Worm (Caenorhabditis elegans): ENCODE data around the gene M151.3.

Gene M151.3

DNA sequence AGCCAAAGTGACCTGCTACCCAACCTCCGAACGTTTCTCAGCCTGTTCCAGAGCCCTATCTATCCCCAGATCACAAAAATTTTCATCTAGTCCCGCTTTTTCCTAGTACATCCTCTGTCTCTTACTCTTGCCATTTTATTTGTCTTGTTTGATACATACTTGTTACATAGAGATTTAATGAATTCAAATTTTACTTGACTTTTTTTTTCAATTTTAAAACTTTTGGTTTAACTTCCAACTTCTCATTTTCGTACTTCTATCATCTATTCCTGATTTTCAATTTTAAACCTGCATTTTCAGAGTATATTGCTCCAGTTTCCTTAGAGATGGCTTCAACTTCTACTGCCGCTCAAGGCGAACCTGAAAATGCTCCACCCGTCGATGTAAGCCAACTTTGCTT lies at the start of gene M151.3:
M151.3 (plus strand) TSS at position 301 of the 400 bp plus-strand sequence.
- TF ChIP-seq ceh-28 (tag; optimal IDR thresholded peaks at IDR 0.05), result no peak
- TF ChIP-seq nhr-25 (tag; optimal IDR thresholded peaks at IDR 0.05), result no peak
- no peak for TF ChIP-seq fkh-2 (tag; optimal IDR thresholded peaks at IDR 0.05)
- TF ChIP-seq elt-3 (tag; optimal IDR thresholded peaks at IDR 0.05), result no peak
- no peak for TF ChIP-seq unc-62 (GFP tag; optimal IDR thresholded peaks at IDR 0.05)
- TF ChIP-seq pha-4 (tag; optimal IDR thresholded peaks at IDR 0.05), result no peak
- no peak for TF ChIP-seq ZK546.5 (tag; optimal IDR thresholded peaks at IDR 0.05)
- TF ChIP-seq ceh-16 (tag; optimal IDR thresholded peaks at IDR 0.05), result no peak
- TF ChIP-seq aly-2 (tag; optimal IDR thresholded peaks at IDR 0.05), result no peak
- no peak for TF ChIP-seq mdl-1 (tag; optimal IDR thresholded peaks at IDR 0.05)
- TF ChIP-seq hmg-11 (tag; optimal IDR thresholded peaks at IDR 0.05), result no peak

DNA sequence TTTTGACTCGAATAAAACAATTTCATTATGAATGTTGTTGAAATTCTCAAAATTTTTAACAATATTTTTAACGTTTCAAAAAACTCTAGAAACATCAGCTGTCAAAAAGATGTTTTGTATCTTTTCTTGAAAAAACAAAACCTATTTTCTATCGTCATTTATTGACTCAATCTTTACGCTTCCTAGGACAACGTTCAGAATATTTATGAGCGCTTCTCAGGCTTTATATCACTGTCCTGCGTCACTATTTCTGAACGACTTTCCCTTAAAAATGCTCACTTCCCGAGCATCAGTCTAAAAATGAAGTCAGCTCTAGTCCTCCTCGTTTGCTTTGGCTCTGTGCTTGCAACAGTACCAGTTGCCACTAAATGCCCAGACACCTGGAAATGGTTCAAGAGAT lies 48.9 kb upstream of the M151.3 start, which contains the start of gene clec-133:
clec-133 (plus strand) TSS at position 301 of the 400 bp plus-strand sequence.
- TF ChIP-seq nhr-77 (tag; optimal IDR thresholded peaks at IDR 0.05), result no peak
- TF ChIP-seq elt-3 (tag; optimal IDR thresholded peaks at IDR 0.05), result no peak
- no peak for TF ChIP-seq nhr-43 (tag; optimal IDR thresholded peaks at IDR 0.05; ENCODE audit: poor library complexity, severe bottlenecking)
- no peak for TF ChIP-seq skn-1 (tag; optimal IDR thresholded peaks at IDR 0.05)
- TF ChIP-seq lin-39 (tag; optimal IDR thresholded peaks at IDR 0.05), result no peak
- TF ChIP-seq jun-1 (tag; optimal IDR thresholded peaks at IDR 0.05), result no peak
- no peak for TF ChIP-seq nhr-11 (tag; optimal IDR thresholded peaks at IDR 0.05)
- no peak for TF ChIP-seq fkh-10 (GFP tag; optimal IDR thresholded peaks at IDR 0.05)
- TF ChIP-seq egl-5 (tag; optimal IDR thresholded peaks at IDR 0.05), result no peak
- no peak for TF ChIP-seq nhr-12 (tag; optimal IDR thresholded peaks at IDR 0.05)
- no peak for TF ChIP-seq ceh-9 (tag; optimal IDR thresholded peaks at IDR 0.05)
- TF ChIP-seq sea-2 (GFP tag; optimal IDR thresholded peaks at IDR 0.05), result no peak
- no peak for TF ChIP-seq mdl-1 (tag; optimal IDR thresholded peaks at IDR 0.05)
- no peak for TF ChIP-seq ceh-28 (tag; optimal IDR thresholded peaks at IDR 0.05)
- TF ChIP-seq nhr-23 (tag; optimal IDR thresholded peaks at IDR 0.05), result no peak
- no peak for TF ChIP-seq pha-4 (tag; optimal IDR thresholded peaks at IDR 0.05)
- TF ChIP-seq lsy-12 (tag; optimal IDR thresholded peaks at IDR 0.05), result no peak
- no peak for TF ChIP-seq nhr-237 (tag; optimal IDR thresholded peaks at IDR 0.05)

DNA sequence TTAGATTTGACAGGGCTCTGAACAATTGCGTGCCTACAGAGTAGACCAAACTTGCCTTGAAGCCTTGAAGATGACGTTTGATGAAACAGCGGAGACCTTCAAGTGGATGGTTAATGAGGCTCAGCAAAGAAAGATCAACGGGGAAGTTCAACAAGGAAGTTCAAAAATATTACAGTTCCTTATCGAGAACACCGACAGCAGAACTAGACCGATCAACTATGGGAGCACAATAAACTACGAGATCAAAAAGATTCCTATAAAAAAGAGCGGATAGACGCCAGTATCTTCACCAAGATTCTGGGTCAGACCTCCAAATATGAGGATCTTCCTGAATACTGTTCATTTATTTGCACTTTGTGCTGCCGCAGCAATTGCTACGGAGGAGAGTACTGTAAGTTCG lies 47.2 kb upstream of the M151.3 start, which contains the start of gene clec-134:
clec-134 (plus strand) TSS at position 301 of the 400 bp plus-strand sequence.
- TF ChIP-seq nhr-12 (tag; optimal IDR thresholded peaks at IDR 0.05) (no peak), nhr-11 (tag; optimal IDR thresholded peaks at IDR 0.05) (no peak), aly-2 (tag; optimal IDR thresholded peaks at IDR 0.05) (no peak), nhr-76 (tag; optimal IDR thresholded peaks at IDR 0.05) (no peak), ztf-4 (tag; optimal IDR thresholded peaks at IDR 0.05) (no peak)

DNA sequence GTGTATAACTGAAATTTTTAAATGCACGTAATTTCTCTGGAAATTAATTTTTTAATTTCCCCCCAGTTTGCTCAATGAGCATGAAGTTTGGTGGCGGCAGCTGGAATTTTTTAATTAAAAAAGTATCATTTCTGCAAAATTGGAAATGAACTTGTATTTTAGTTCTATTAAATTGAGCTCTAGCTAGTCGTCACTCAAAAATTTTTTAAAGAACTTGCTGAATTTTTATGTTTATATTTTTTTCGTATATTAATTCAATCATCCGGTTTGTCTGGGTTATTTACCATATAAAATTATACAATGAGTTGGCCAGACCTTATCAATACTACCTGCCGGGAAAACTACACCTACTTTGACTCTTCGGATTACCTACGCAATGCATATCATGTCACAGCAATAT lies 45.2 kb upstream of the M151.3 start, which contains the start of gene srh-59:
srh-59 (plus strand) TSS at position 301 of the 400 bp plus-strand sequence.
- TF ChIP-seq ama-1 (optimal IDR thresholded peaks at IDR 0.05), result no peak
- TF ChIP-seq zag-1 (tag; optimal IDR thresholded peaks at IDR 0.05), result no peak
- no peak for TF ChIP-seq snpc-4 (tag; optimal IDR thresholded peaks at IDR 0.05)
- no peak for TF ChIP-seq ztf-11 (tag; optimal IDR thresholded peaks at IDR 0.05)
- TF ChIP-seq nhr-28 (tag; optimal IDR thresholded peaks at IDR 0.05), result no peak
- no peak for TF ChIP-seq lin-39 (tag; optimal IDR thresholded peaks at IDR 0.05)
- no peak for TF ChIP-seq tbx-2 (tag; optimal IDR thresholded peaks at IDR 0.05)
- TF ChIP-seq pqm-1 (tag; optimal IDR thresholded peaks at IDR 0.05), result no peak
- no peak for TF ChIP-seq mml-1 (tag; optimal IDR thresholded peaks at IDR 0.05)
- TF ChIP-seq ztf-4 (tag; optimal IDR thresholded peaks at IDR 0.05), result no peak
- no peak for TF ChIP-seq fkh-2 (tag; optimal IDR thresholded peaks at IDR 0.05)
- TF ChIP-seq aly-2 (tag; optimal IDR thresholded peaks at IDR 0.05), result no peak
- TF ChIP-seq fkh-10 (GFP tag; optimal IDR thresholded peaks at IDR 0.05), result no peak
- TF ChIP-seq egl-5 (tag; optimal IDR thresholded peaks at IDR 0.05), result no peak
- no peak for TF ChIP-seq nhr-12 (tag; optimal IDR thresholded peaks at IDR 0.05)
- no peak for TF ChIP-seq lsy-12 (tag; optimal IDR thresholded peaks at IDR 0.05)
- no peak for TF ChIP-seq ceh-82 (tag; optimal IDR thresholded peaks at IDR 0.05)
- TF ChIP-seq pha-4 (tag; optimal IDR thresholded peaks at IDR 0.05), result no peak
- no peak for TF ChIP-seq nhr-23 (tag; optimal IDR thresholded peaks at IDR 0.05)

DNA sequence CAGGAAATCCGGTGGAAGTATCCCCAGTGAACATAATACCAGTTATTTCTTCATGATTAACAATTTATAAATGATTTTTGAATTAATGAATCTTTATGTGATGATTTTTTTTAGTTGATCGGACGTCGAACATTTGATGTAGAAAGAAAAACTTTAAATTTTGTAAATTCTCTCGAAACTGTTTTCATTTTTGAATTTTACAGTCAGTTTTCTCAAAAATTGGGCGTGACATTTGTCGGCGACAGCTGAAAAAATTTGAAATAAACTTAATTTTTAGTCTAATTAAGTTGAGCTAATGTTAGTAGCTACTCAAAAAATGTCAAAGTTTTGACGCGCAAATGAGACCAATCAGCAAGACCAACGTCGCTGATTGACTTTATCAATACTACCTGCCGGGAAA lies 43.6 kb upstream of the M151.3 start, which contains the start of gene srh-60:
srh-60 (plus strand) TSS at position 301 of the 400 bp plus-strand sequence.
- no peak for TF ChIP-seq nhr-11 (tag; optimal IDR thresholded peaks at IDR 0.05)
- no peak for TF ChIP-seq lin-39 (tag; optimal IDR thresholded peaks at IDR 0.05)
- no peak for TF ChIP-seq ceh-82 (tag; optimal IDR thresholded peaks at IDR 0.05)
- no peak for TF ChIP-seq sea-2 (GFP tag; optimal IDR thresholded peaks at IDR 0.05)
- no peak for TF ChIP-seq mdl-1 (tag; optimal IDR thresholded peaks at IDR 0.05)
- TF ChIP-seq jun-1 (tag; optimal IDR thresholded peaks at IDR 0.05), result no peak
- no peak for TF ChIP-seq nfya-1 (tag; optimal IDR thresholded peaks at IDR 0.05; ENCODE audit: insufficient read depth)
- no peak for TF ChIP-seq ceh-16 (tag; optimal IDR thresholded peaks at IDR 0.05)
- no peak for TF ChIP-seq ZK546.5 (tag; optimal IDR thresholded peaks at IDR 0.05)
- no peak for TF ChIP-seq nhr-28 (tag; optimal IDR thresholded peaks at IDR 0.05)
- TF ChIP-seq R02D3.7 (tag; optimal IDR thresholded peaks at IDR 0.05), result no peak
- TF ChIP-seq nhr-237 (tag; optimal IDR thresholded peaks at IDR 0.05), result no peak
- no peak for TF ChIP-seq fkh-10 (GFP tag; optimal IDR thresholded peaks at IDR 0.05)

All from whole organism, L3 larva.